Fruit fly (Drosophila melanogaster): ENCODE results near the gene corto.
A peak's percentile ranks its signal among the peaks of the same experiment; 100 is the strongest.

dm6 chr3R:5079786-5080537 is 6.9 kb downstream of the corto start:
- TF ChIP-seq CG4496 (GFP tag; IDR thresholded peaks at IDR 0.05): no peak
- no peak for TF ChIP-seq Ets98B (GFP tag; IDR thresholded peaks at IDR 0.05)
- TF ChIP-seq CG14655 (GFP tag; optimal IDR thresholded peaks at IDR 0.05): peak; percentile 5
- TF ChIP-seq Snoo (tag; optimal IDR thresholded peaks at IDR 0.05): no peak
- no peak for TF ChIP-seq fd96Ca (GFP tag; IDR thresholded peaks at IDR 0.05)
- no peak for TF ChIP-seq CG9948 (tag; optimal IDR thresholded peaks at IDR 0.05)
- no peak for TF ChIP-seq CG8301 (tag; optimal IDR thresholded peaks at IDR 0.05)
- TF ChIP-seq CG17806 (tag; optimal IDR thresholded peaks at IDR 0.05): no peak
- TF ChIP-seq CG34367 (tag; optimal IDR thresholded peaks at IDR 0.05): no peak
